Fruit fly (Drosophila melanogaster): ENCODE measurements around the gene CG3032.

CG3032 gene

dm6 chrX:6985182-6985851 lies 28.4 kb downstream of the CG3032 start:
- TF ChIP-seq Pif1A (GFP tag; optimal IDR thresholded peaks at IDR 0.05), result peak; percentile 89
- peak; percentile 88 for TF ChIP-seq CG15710 (tag; optimal IDR thresholded peaks at IDR 0.05)
- TF ChIP-seq CG13204 (GFP tag; optimal IDR thresholded peaks at IDR 0.05), result peak; percentile 49
- TF ChIP-seq CG4496 (GFP tag; IDR thresholded peaks at IDR 0.05), result peak; percentile 80; the same call in 2 of the 3 replicates
- no peak for TF ChIP-seq CG10348 (GFP tag; IDR thresholded peaks at IDR 0.05)
- peak; percentile 98 for TF ChIP-seq EcR (GFP tag; optimal IDR thresholded peaks at IDR 0.05)
- TF ChIP-seq Ets98B (GFP tag; IDR thresholded peaks at IDR 0.05), result peak; percentile 64
- TF ChIP-seq rn (GFP tag; IDR thresholded peaks at IDR 0.05), result peak; percentile 56
- peak; percentile 93 for TF ChIP-seq Pif1B (GFP tag; optimal IDR thresholded peaks at IDR 0.05)
- TF ChIP-seq gl (tag; optimal IDR thresholded peaks at IDR 0.05), result peak; percentile 53
- TF ChIP-seq fd96Ca (GFP tag; IDR thresholded peaks at IDR 0.05), result peak; percentile 60; the same call in 2 of the 3 replicates
- peak; percentile 54 for TF ChIP-seq CG32121 (GFP tag; IDR thresholded peaks at IDR 0.05)
- peak; percentile 84 for TF ChIP-seq CG17806 (tag; optimal IDR thresholded peaks at IDR 0.05)
- TF ChIP-seq CG8301 (tag; optimal IDR thresholded peaks at IDR 0.05), result peak; percentile 85
- TF ChIP-seq CG12605 (GFP tag; IDR thresholded peaks at IDR 0.05), result no peak; the same call in none of the 2 replicates
- peak; percentile 87 for TF ChIP-seq CG9948 (tag; optimal IDR thresholded peaks at IDR 0.05)
- peak; percentile 54 for TF ChIP-seq D1 (tag; optimal IDR thresholded peaks at IDR 0.05)
- peak; percentile 87 for TF ChIP-seq CG34367 (tag; optimal IDR thresholded peaks at IDR 0.05)
- TF ChIP-seq Snoo (tag; optimal IDR thresholded peaks at IDR 0.05), result peak; percentile 90
- peak; percentile 86 for TF ChIP-seq CG8159 (tag; optimal IDR thresholded peaks at IDR 0.05)
- TF ChIP-seq CG14655 (GFP tag; optimal IDR thresholded peaks at IDR 0.05), result peak; percentile 90

DNA sequence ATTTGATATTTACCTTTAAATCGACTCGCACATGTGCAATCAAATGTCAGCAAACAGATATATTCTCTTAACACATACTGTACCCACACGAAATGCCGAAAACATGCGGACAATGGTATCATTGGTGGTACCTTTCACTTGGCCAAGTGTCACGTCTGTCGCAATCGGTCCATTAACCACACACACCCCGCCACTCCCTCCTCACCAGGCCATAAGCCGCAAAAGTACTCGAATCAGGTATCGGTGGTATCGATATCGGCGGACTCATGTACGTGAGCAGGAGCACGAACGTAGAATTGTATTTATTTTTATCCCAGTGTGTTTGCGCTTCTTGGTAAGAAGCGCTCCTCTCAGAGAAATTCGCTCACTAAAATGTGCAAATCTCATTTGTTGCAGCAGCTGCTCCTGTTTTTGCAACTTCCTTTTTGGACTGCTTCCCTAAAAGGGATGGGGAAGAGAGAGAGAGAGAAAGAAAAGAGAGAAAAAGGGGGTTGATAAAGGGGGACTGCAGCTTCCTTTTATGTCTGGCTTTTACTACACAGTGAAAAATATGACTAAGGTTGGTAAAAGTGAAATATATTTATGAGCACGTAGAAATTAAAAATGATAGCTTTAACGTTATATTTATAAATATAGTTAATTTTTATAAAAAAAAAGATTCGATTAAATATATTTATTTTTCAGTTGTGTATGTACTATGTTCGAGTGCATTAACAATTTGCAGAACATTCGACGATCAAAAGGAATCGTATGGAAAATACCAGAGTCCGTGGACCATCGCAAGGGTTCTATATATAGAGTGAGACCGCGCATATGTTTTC lies 30.0 kb downstream of the CG3032 start:
- peak; percentile 70 for TF ChIP-seq CG9948 (tag; optimal IDR thresholded peaks at IDR 0.05)
- peak; percentile 66 for TF ChIP-seq CG14655 (GFP tag; optimal IDR thresholded peaks at IDR 0.05)
- peak; percentile 71 for TF ChIP-seq Snoo (tag; optimal IDR thresholded peaks at IDR 0.05)
- peak; percentile 30 for TF ChIP-seq CG13204 (GFP tag; optimal IDR thresholded peaks at IDR 0.05)
- TF ChIP-seq gl (tag; optimal IDR thresholded peaks at IDR 0.05), result no peak
- TF ChIP-seq CG4496 (GFP tag; IDR thresholded peaks at IDR 0.05), result peak; percentile 58; the same call in 2 of the 3 replicates
- TF ChIP-seq CG34367 (tag; optimal IDR thresholded peaks at IDR 0.05), result peak; percentile 43
- peak; percentile 78 for TF ChIP-seq CG8159 (tag; optimal IDR thresholded peaks at IDR 0.05)
- TF ChIP-seq CG12605 (GFP tag; IDR thresholded peaks at IDR 0.05), result peak; percentile 58
- TF ChIP-seq CG32121 (GFP tag; IDR thresholded peaks at IDR 0.05), result no peak
- TF ChIP-seq fd96Ca (GFP tag; IDR thresholded peaks at IDR 0.05), result no peak
- TF ChIP-seq CG8301 (tag; optimal IDR thresholded peaks at IDR 0.05), result peak; percentile 27
- TF ChIP-seq Ets98B (GFP tag; IDR thresholded peaks at IDR 0.05), result no peak
- peak; percentile 39 for TF ChIP-seq Pif1A (GFP tag; optimal IDR thresholded peaks at IDR 0.05)
- peak; percentile 50 for TF ChIP-seq EcR (GFP tag; optimal IDR thresholded peaks at IDR 0.05)
- TF ChIP-seq D1 (tag; optimal IDR thresholded peaks at IDR 0.05), result no peak
- TF ChIP-seq CG15710 (tag; optimal IDR thresholded peaks at IDR 0.05), result peak; percentile 71
- peak; percentile 70 for TF ChIP-seq CG17806 (tag; optimal IDR thresholded peaks at IDR 0.05)
- TF ChIP-seq CG10348 (GFP tag; IDR thresholded peaks at IDR 0.05), result no peak
- TF ChIP-seq Pif1B (GFP tag; optimal IDR thresholded peaks at IDR 0.05), result peak; percentile 42
- TF ChIP-seq rn (GFP tag; IDR thresholded peaks at IDR 0.05), result no peak

DNA sequence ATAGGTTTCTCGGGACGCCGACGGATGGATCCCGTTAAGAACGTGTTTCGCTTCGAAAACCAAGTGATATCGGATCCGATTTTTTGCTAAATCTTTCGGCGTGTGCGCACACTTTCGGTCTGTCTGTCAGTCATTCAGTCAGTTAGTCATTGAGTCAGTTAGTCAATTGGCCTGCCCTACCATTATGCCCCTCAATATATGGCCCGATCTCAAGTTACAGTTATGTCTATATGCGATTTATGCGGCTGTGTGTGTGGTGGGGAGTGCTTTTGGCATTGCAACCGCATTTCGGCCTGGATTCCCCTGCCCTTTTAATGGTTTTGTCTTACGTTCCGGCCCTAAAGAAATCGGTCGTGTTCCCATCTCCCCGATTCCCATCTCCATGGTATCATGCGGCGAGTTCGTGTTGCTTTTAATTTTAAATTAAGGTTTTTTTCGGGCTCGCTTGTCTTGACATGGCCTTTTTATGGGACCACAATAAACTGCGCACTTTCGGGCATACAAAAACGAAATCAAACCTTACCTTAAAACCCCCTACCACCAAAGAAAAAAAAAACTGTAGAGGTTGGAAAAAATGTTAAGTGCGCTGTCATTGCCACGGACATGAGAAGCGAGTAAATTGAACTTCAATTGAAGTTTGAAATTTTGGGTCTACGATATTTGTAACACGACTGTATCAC lies 30.8 kb downstream of the CG3032 start:
- TF ChIP-seq CG10348 (GFP tag; IDR thresholded peaks at IDR 0.05) (no peak), Pif1A (GFP tag; optimal IDR thresholded peaks at IDR 0.05) (no peak), CG12605 (GFP tag; IDR thresholded peaks at IDR 0.05) (no peak), CG13204 (GFP tag; optimal IDR thresholded peaks at IDR 0.05) (no peak), CG32121 (GFP tag; IDR thresholded peaks at IDR 0.05) (no peak), Pif1B (GFP tag; optimal IDR thresholded peaks at IDR 0.05) (no peak), CG4496 (GFP tag; IDR thresholded peaks at IDR 0.05) (no peak), gl (tag; optimal IDR thresholded peaks at IDR 0.05) (no peak), fd96Ca (GFP tag; IDR thresholded peaks at IDR 0.05) (no peak), Ets98B (GFP tag; IDR thresholded peaks at IDR 0.05) (no peak), CG15710 (tag; optimal IDR thresholded peaks at IDR 0.05) (no peak), D1 (tag; optimal IDR thresholded peaks at IDR 0.05) (no peak), EcR (GFP tag; optimal IDR thresholded peaks at IDR 0.05) (no peak), CG8301 (tag; optimal IDR thresholded peaks at IDR 0.05) (no peak), rn (GFP tag; IDR thresholded peaks at IDR 0.05) (no peak)

DNA sequence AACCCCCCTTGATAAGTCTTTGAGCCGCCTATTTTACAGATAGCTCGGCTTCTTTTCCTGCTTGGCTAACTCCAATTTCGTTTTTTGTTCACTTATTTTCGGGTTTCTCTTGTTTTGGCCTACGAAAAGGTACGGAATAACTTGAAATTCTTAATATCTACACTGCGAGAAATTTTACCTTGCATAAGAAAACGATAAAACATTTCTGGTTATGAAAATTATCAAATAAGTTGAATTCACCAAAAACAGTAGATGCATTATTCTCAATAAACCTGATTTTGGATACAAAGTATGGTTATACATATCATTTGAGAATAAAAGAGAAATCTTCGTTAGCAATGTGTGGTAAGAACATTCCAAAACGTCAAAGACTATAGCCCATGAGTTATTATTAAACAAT lies 31.6 kb downstream of the CG3032 start:
- TF ChIP-seq CG14655 (GFP tag; optimal IDR thresholded peaks at IDR 0.05), result peak; percentile 46
- no peak for TF ChIP-seq CG10348 (GFP tag; IDR thresholded peaks at IDR 0.05)
- peak; percentile 21 for TF ChIP-seq CG8301 (tag; optimal IDR thresholded peaks at IDR 0.05)
- peak; percentile 40 for TF ChIP-seq CG17806 (tag; optimal IDR thresholded peaks at IDR 0.05)
- peak; percentile 27 for TF ChIP-seq CG34367 (tag; optimal IDR thresholded peaks at IDR 0.05)
- peak; percentile 37 for TF ChIP-seq CG9948 (tag; optimal IDR thresholded peaks at IDR 0.05)
- no peak for TF ChIP-seq rn (GFP tag; IDR thresholded peaks at IDR 0.05)
- TF ChIP-seq CG15710 (tag; optimal IDR thresholded peaks at IDR 0.05), result peak; percentile 18
- TF ChIP-seq CG8159 (tag; optimal IDR thresholded peaks at IDR 0.05), result peak; percentile 61
- peak; percentile 8 for TF ChIP-seq Snoo (tag; optimal IDR thresholded peaks at IDR 0.05)
